Fruit fly (Drosophila melanogaster): ENCODE measurements around the gene by.

The by gene

DNA sequence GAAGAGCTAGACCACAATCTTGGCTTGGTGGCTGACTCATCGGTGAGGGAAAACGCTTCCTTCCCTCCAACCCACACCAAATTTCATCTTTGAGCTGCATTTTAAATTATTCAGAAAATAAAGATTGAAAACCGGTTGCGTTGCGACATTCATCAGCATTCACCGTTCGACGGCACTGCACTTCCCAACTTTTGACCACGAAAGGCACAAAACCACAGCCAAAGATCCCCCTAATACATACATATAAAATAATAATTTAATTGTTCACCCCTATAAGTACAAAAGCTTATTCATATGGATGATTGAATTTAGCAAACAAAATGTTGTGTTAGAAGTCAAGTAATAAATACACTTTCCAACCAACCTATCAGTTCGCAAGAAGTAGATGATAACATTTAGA, 33.6 kb downstream of the by start:
- TF ChIP-seq svp (GFP tag) (peak; percentile 65), CG9139 (GFP tag; optimal IDR thresholded peaks at IDR 0.05) (no peak), salr (GFP tag; optimal IDR thresholded peaks at IDR 0.05) (no peak), CG10631 (GFP tag; optimal IDR thresholded peaks at IDR 0.05) (no peak), dac (GFP tag; optimal IDR thresholded peaks at IDR 0.05) (no peak), cyc (GFP tag; optimal IDR thresholded peaks at IDR 0.05) (no peak)

DNA sequence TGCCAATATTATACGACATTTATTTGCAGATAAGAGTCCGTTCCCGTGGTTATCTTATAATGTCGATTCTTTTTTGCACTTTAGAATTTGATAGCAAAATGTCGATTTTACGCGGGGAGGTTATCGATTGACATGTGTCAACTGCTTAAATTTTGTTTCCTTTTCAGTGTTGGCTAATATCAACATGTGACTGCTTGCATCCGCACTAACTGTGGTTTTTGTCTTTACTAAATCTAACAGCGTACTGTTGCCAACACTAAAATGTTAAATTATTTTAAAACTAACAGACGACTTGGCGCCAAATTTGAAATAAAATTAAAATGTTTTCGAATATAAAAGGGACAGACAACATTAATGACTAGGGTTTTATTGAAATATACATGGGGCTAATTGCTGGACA, 36.1 kb downstream of the by start:
- TF ChIP-seq Smox (GFP tag; optimal IDR thresholded peaks at IDR 0.05) (peak; percentile 39), CG31627 (GFP tag; optimal IDR thresholded peaks at IDR 0.05) (peak; percentile 73), CG10631 (GFP tag; optimal IDR thresholded peaks at IDR 0.05) (peak; percentile 19), Eip93F (GFP tag; optimal IDR thresholded peaks at IDR 0.05) (peak; percentile 8), Gug (GFP tag; IDR thresholded peaks at IDR 0.05) (no peak), CG3032 (tag; optimal IDR thresholded peaks at IDR 0.05) (peak; percentile 61), Sox14 (GFP tag; optimal IDR thresholded peaks at IDR 0.05) (peak; percentile 52), CG1621 (tag; optimal IDR thresholded peaks at IDR 0.05) (no peak), svp (GFP tag) (peak; percentile 71), vri (GFP tag; optimal IDR thresholded peaks at IDR 0.05) (peak; percentile 34), dsx (GFP tag; optimal IDR thresholded peaks at IDR 0.05; ENCODE audit: poor library complexity, severe bottlenecking) (no peak), achi (GFP tag; optimal IDR thresholded peaks at IDR 0.05) (no peak), Met (GFP tag; optimal IDR thresholded peaks at IDR 0.05) (peak; percentile 47), OdsH (GFP tag; optimal IDR thresholded peaks at IDR 0.05) (peak; percentile 18), topi (GFP tag; optimal IDR thresholded peaks at IDR 0.05) (peak; percentile 53), Eip75B (GFP tag; optimal IDR thresholded peaks at IDR 0.05) (peak; percentile 8), Ets21C (GFP tag; optimal IDR thresholded peaks at IDR 0.05) (peak; percentile 31), esn (GFP tag; optimal IDR thresholded peaks at IDR 0.05) (peak; percentile 70), Eip78C (GFP tag) (peak; percentile 80), CG6792 (GFP tag; optimal IDR thresholded peaks at IDR 0.05) (peak; percentile 15), CG8119 (GFP tag; IDR thresholded peaks at IDR 0.05) (no peak), acj6 (GFP tag; optimal IDR thresholded peaks at IDR 0.05) (peak; percentile 3), CG11294 (GFP tag; IDR thresholded peaks at IDR 0.05) (0 out of 2 replicates have a peak, but pooled peaks have one; percentile 9), Hr39 (GFP tag; optimal IDR thresholded peaks at IDR 0.05) (peak; percentile 68), pdm3 (GFP tag; optimal IDR thresholded peaks at IDR 0.05) (peak; percentile 26), lz (GFP tag; optimal IDR thresholded peaks at IDR 0.05) (peak; percentile 78), cyc (GFP tag; optimal IDR thresholded peaks at IDR 0.05) (peak; percentile 50), ss (GFP tag; optimal IDR thresholded peaks at IDR 0.05) (peak in 1 of 2 experiments; percentile 16), CG8632 (GFP tag; optimal IDR thresholded peaks at IDR 0.05) (no peak), Sox15 (GFP tag; optimal IDR thresholded peaks at IDR 0.05) (peak; percentile 33), Sox102F (GFP tag; optimal IDR thresholded peaks at IDR 0.05) (no peak)

DNA sequence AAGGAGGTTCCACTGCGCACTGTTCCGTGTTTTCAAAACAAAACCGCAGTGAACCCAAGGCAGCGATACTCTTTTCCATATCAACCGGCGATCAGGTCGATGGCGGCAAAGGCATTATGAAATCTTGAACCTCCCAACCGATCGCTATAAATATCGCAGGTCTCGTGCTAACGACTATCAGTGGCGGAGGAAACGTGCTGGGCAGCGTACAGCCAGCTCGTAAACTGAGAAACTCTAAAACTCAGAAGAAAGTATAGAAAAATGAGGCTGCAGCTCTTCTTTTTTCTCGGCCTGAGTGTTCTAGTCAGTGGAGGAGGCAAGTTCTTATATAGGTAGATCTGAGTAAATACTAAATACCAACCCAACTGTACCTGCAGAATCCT, 38.2 kb downstream of the by start, which contains the start of gene phu:
Gene phu, plus strand, starts transcription at position 175 of the 383 bp plus-strand sequence.
- TF ChIP-seq svp (GFP tag), result peak; percentile 70
- no peak for TF ChIP-seq CG15336 (GFP tag; IDR thresholded peaks at IDR 0.05)
- no peak for TF ChIP-seq net (GFP tag; optimal IDR thresholded peaks at IDR 0.05)
- no peak for TF ChIP-seq lz (GFP tag; optimal IDR thresholded peaks at IDR 0.05)
- TF ChIP-seq salr (GFP tag; optimal IDR thresholded peaks at IDR 0.05), result no peak
- TF ChIP-seq Hr39 (GFP tag; optimal IDR thresholded peaks at IDR 0.05), result no peak
- TF ChIP-seq CG16779 (tag; optimal IDR thresholded peaks at IDR 0.05), result no peak
- TF ChIP-seq dsx (GFP tag; optimal IDR thresholded peaks at IDR 0.05; ENCODE audit: poor library complexity, severe bottlenecking), result no peak
- TF ChIP-seq fd59A (GFP tag; optimal IDR thresholded peaks at IDR 0.05), result no peak
- no peak for TF ChIP-seq CG9139 (GFP tag; optimal IDR thresholded peaks at IDR 0.05)
- TF ChIP-seq vri (GFP tag; optimal IDR thresholded peaks at IDR 0.05), result peak; percentile 8
- TF ChIP-seq Blimp-1 (GFP tag; optimal IDR thresholded peaks at IDR 0.05), result no peak
- no peak for TF ChIP-seq CG8319 (GFP tag; optimal IDR thresholded peaks at IDR 0.05)
- no peak for TF ChIP-seq CG31627 (GFP tag; optimal IDR thresholded peaks at IDR 0.05)
- no peak for TF ChIP-seq CG11294 (GFP tag; IDR thresholded peaks at IDR 0.05)
- no peak for TF ChIP-seq Eip93F (GFP tag; optimal IDR thresholded peaks at IDR 0.05)
- no peak for TF ChIP-seq ss (GFP tag; optimal IDR thresholded peaks at IDR 0.05)
